Worm (Caenorhabditis elegans) whole organism, late embryonic: ENCODE results near the gene srbc-68.

Experiments
- eyg-1 ChIP-seq: sonication (generic microtip); optimal IDR thresholded peaks from 2 replicates; lab custom pipeline; 2016; ENCODE audit warnings: missing genotype, missing genetic modification characterization, missing compliant biosample characterization
- pqm-1 ChIP-seq: sonication (generic microtip); optimal IDR thresholded peaks from 2 replicates; lab custom pipeline; 2016; ENCODE audit warnings: missing genetic modification characterization, missing compliant biosample characterization
- syd-9 ChIP-seq: sonication (generic microtip); optimal IDR thresholded peaks from 2 replicates; lab custom pipeline; 2016; ENCODE audit warnings: mild to moderate bottlenecking, missing genetic modification characterization, moderate library complexity, missing compliant biosample characterization

DNA sequence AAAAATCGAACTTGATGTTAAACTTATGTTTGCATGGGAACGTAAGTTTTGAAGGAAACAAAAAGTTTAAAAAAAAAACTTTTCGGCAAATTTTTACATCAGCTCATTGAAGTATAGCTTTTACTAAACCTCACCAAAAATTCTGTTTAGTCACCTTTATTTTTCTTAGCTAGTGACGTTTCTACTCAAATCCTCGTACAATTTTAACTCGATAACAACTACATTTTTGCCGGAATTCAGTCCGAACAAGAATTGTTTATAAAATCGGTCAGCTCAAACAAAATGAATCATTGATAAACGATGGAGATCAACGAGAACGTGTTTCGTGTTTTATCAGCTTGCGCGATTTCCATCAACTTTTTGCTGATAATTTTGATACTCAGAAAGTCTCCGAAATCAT, 19.5 kb downstream of the srbc-68 start, which contains the start of gene str-260:
- TF ChIP-seq eyg-1 (no peak), syd-9 (no peak), pqm-1 (no peak)
